Fruit fly (Drosophila melanogaster) whole organism, embryonic: ENCODE results near the gene Ugt35E1.

Experiments used
- Atf3 ChIP-seq: fragments of 200-800 bp; sonication (Bioruptor generic); optimal IDR thresholded peaks from 3 replicates; lab custom pipeline; 2016; ENCODE audit warnings: missing biosample characterization, missing genetic modification characterization
- CG10565 ChIP-seq: fragments of 200-800 bp; sonication (Bioruptor generic); optimal IDR thresholded peaks from 3 replicates; lab custom pipeline; 2016; ENCODE audit warnings: missing biosample characterization, mild to moderate bottlenecking, missing genetic modification characterization
- CG12219 ChIP-seq: fragments of 200-800 bp; sonication (Bioruptor generic); optimal IDR thresholded peaks from 3 replicates; lab custom pipeline; 2018; ENCODE audit warnings: missing biosample characterization, mild to moderate bottlenecking, missing genetic modification characterization
- CG15514 ChIP-seq: fragments of 200-800 bp; sonication (Bioruptor generic); optimal IDR thresholded peaks from 3 replicates; lab custom pipeline; 2017; ENCODE audit warnings: missing biosample characterization, missing genetic modification characterization, mild to moderate bottlenecking, moderate library complexity, missing genetic modification reagents
- CG17802 ChIP-seq: fragments of 200-800 bp; sonication (Bioruptor generic); optimal IDR thresholded peaks from 2 replicates; lab custom pipeline; 2018; ENCODE audit warnings: missing biosample characterization, mild to moderate bottlenecking, missing genetic modification characterization, moderate library complexity
- CG18262 ChIP-seq: fragments of 200-800 bp; optimal IDR thresholded peaks from 3 replicates; lab custom pipeline; 2019; ENCODE audit warnings: missing biosample characterization, mild to moderate bottlenecking, missing genetic modification characterization, moderate library complexity
- CG2120 ChIP-seq: fragments of 200-800 bp; sonication (Bioruptor generic); optimal IDR thresholded peaks from 3 replicates; lab custom pipeline; 2016; ENCODE audit warnings: missing biosample characterization, missing genetic modification characterization
- CG30403 ChIP-seq: fragments of 200-800 bp; sonication (Bioruptor generic); optimal IDR thresholded peaks from 3 replicates; lab custom pipeline; 2016; ENCODE audit warnings: missing biosample characterization, missing genetic modification characterization
- CG32532 ChIP-seq: fragments of 200-800 bp; sonication (Bioruptor generic); IDR thresholded peaks from 2 replicates; pipeline ENCODE4 v1.3.6; 2022; ENCODE audit warnings: missing biosample characterization, missing genetic modification characterization
- CG3847 ChIP-seq: fragments of 200-800 bp; sonication (Bioruptor generic); IDR thresholded peaks from 2 replicates; pipeline ENCODE4 v1.3.6; 2022; ENCODE audit warnings: missing biosample characterization, missing genetic modification characterization
- CG4360 ChIP-seq: fragments of 200-800 bp; sonication (Bioruptor generic); IDR thresholded peaks from 2 replicates; pipeline ENCODE4 v1.3.6; 2022; ENCODE audit warnings: missing biosample characterization, missing genetic modification characterization
- CG6654 ChIP-seq: fragments of 200-800 bp; sonication (Bioruptor generic); optimal IDR thresholded peaks from 2 replicates; lab custom pipeline; 2017; ENCODE audit warnings: missing biosample characterization, mild to moderate bottlenecking, missing genetic modification characterization
- CG6791 ChIP-seq: fragments of 200-800 bp; sonication (Bioruptor generic); IDR thresholded peaks from 3 replicates; pipeline ENCODE4 v1.3.6; 2022; ENCODE audit warnings: missing biosample characterization, missing genetic modification characterization; ENCODE audit not compliant: partially characterized antibody
- CG7928 ChIP-seq: fragments of 200-800 bp; sonication (Bioruptor generic); optimal IDR thresholded peaks from 2 replicates; lab custom pipeline; 2017; ENCODE audit warnings: missing biosample characterization, mild to moderate bottlenecking, missing genetic modification characterization
- CG7963 ChIP-seq: fragments of 200-800 bp; sonication (Bioruptor generic); IDR thresholded peaks from 3 replicates; pipeline ENCODE4 v1.3.6; 2022; ENCODE audit warnings: missing biosample characterization, missing genetic modification characterization; ENCODE audit not compliant: partially characterized antibody
- CrebB ChIP-seq: fragments of 200-800 bp; sonication (Bioruptor generic); optimal IDR thresholded peaks from 3 replicates; lab custom pipeline; 2018; ENCODE audit warnings: missing biosample characterization, mild to moderate bottlenecking, missing genetic modification characterization
- Deaf1 ChIP-seq: fragments of 200-800 bp; optimal IDR thresholded peaks from 3 replicates; lab custom pipeline; 2019; ENCODE audit warnings: missing biosample characterization, mild to moderate bottlenecking, missing genetic modification characterization, moderate library complexity
- Dip3 ChIP-seq: fragments of 200-800 bp; sonication (Bioruptor generic); optimal IDR thresholded peaks from 3 replicates; lab custom pipeline; 2016; ENCODE audit warnings: missing biosample characterization, missing genetic modification characterization
- Ets65A ChIP-seq: fragments of 200-800 bp; sonication (Bioruptor generic); peaks from one replicate; lab custom pipeline; 2016; ENCODE audit warnings: missing biosample characterization, missing genetic modification characterization
- Gug ChIP-seq: fragments of 200-800 bp; sonication (Bioruptor generic); IDR thresholded peaks from 4 replicates; pipeline ENCODE4 v1.3.6; 2022; ENCODE audit warnings: missing biosample characterization, missing genetic modification characterization
- H2.0 ChIP-seq: fragments of 200-800 bp; sonication (Bioruptor generic); IDR thresholded peaks from 2 replicates; pipeline ENCODE4 v1.3.6; 2022; ENCODE audit warnings: missing biosample characterization, missing genetic modification characterization
- HmgZ ChIP-seq: fragments of 200-800 bp; sonication (Bioruptor generic); optimal IDR thresholded peaks from 2 replicates; lab custom pipeline; 2018; ENCODE audit warnings: missing biosample characterization, mild to moderate bottlenecking, missing genetic modification characterization
- Jarid2 ChIP-seq: fragments of 200-800 bp; sonication (Bioruptor generic); optimal IDR thresholded peaks from 3 replicates; lab custom pipeline; 2017; ENCODE audit warnings: mild to moderate bottlenecking, missing biosample characterization, missing genetic modification reagents, missing genetic modification characterization
- NC2β ChIP-seq: fragments of 200-800 bp; sonication (Bioruptor generic); optimal IDR thresholded peaks from 2 replicates; lab custom pipeline; 2016; ENCODE audit warnings: missing biosample characterization, missing genetic modification characterization
- PHDP ChIP-seq: fragments of 200-800 bp; sonication (Bioruptor generic); optimal IDR thresholded peaks from 3 replicates; lab custom pipeline; 2018; ENCODE audit warnings: missing biosample characterization, mild to moderate bottlenecking, missing genetic modification characterization, moderate library complexity
- Side ChIP-seq: fragments of 200-800 bp; sonication (Bioruptor generic); optimal IDR thresholded peaks from 2 replicates; lab custom pipeline; 2016; ENCODE audit warnings: missing biosample characterization, missing genetic modification characterization
- Vsx1 ChIP-seq: fragments of 200-800 bp; sonication (Bioruptor generic); optimal IDR thresholded peaks from 2 replicates; lab custom pipeline; 2017; ENCODE audit warnings: missing biosample characterization, mild to moderate bottlenecking, missing genetic modification characterization, missing genetic modification reagents
- ac ChIP-seq: fragments of 200-800 bp; sonication (Bioruptor generic); optimal IDR thresholded peaks from 3 replicates; lab custom pipeline; 2017; ENCODE audit warnings: missing biosample characterization, mild to moderate bottlenecking, missing genetic modification characterization
- ap ChIP-seq: fragments of 200-800 bp; sonication (Bioruptor generic); IDR thresholded peaks from 2 replicates; pipeline ENCODE4 v1.3.6; 2022; ENCODE audit warnings: missing biosample characterization, missing genetic modification characterization
- caup ChIP-seq: fragments of 200-800 bp; sonication (Bioruptor generic); optimal IDR thresholded peaks from 3 replicates; lab custom pipeline; 2017; ENCODE audit warnings: missing biosample characterization, mild to moderate bottlenecking, missing genetic modification characterization, moderate library complexity; ENCODE audit not compliant: severe bottlenecking
- chn ChIP-seq: fragments of 200-800 bp; sonication (Bioruptor generic); optimal IDR thresholded peaks from 2 replicates; lab custom pipeline; 2016; ENCODE audit warnings: missing biosample characterization, missing genetic modification characterization
- corto ChIP-seq: fragments of 200-800 bp; sonication (Bioruptor generic); optimal IDR thresholded peaks from 2 replicates; lab custom pipeline; 2016; ENCODE audit warnings: missing biosample characterization, mild to moderate bottlenecking, missing genetic modification characterization, moderate library complexity
- croc ChIP-seq: fragments of 200-800 bp; sonication (Bioruptor generic); conservative IDR thresholded peaks from 3 replicates; pipeline ENCODE4 v1.3.6; 2022; ENCODE audit warnings: missing biosample characterization, missing genetic modification characterization
- dmrt99B ChIP-seq: fragments of 200-800 bp; sonication (Bioruptor generic); optimal IDR thresholded peaks from 2 replicates; lab custom pipeline; 2018; ENCODE audit warnings: missing biosample characterization, mild to moderate bottlenecking, missing genetic modification characterization, moderate library complexity
- fd102C ChIP-seq: fragments of 200-800 bp; sonication (Bioruptor generic); optimal IDR thresholded peaks from 2 replicates; lab custom pipeline; 2018; ENCODE audit warnings: missing biosample characterization, mild to moderate bottlenecking, missing genetic modification characterization, moderate library complexity
- lab ChIP-seq: fragments of 200-800 bp; sonication (Bioruptor generic); optimal IDR thresholded peaks from 3 replicates; lab custom pipeline; 2017; ENCODE audit warnings: missing biosample characterization, missing genetic modification characterization, mild to moderate bottlenecking, moderate library complexity, missing genetic modification reagents
- lola ChIP-seq, 3 experiments: fragments of >200 bp in 2 of 3; fragments of 200-800 bp in 1 of 3; sonication (Bioruptor generic) in 1 of 3; optimal IDR thresholded peaks; 2 replicates each; lab custom pipeline; 2017 to 2019; ENCODE audit warnings: missing biosample characterization in 3 of 3, missing genetic modification characterization in 3 of 3, mild to moderate bottlenecking in 1 of 3, moderate library complexity in 1 of 3
- mam ChIP-seq: fragments of 200-800 bp; sonication (Bioruptor generic); optimal IDR thresholded peaks from 3 replicates; lab custom pipeline; 2016; ENCODE audit warnings: missing biosample characterization, missing genetic modification characterization
- mld ChIP-seq: fragments of 200-800 bp; sonication (Bioruptor generic); IDR thresholded peaks from 3 replicates; pipeline ENCODE4 v1.3.6; 2022; ENCODE audit warnings: missing biosample characterization, missing genetic modification characterization; ENCODE audit not compliant: partially characterized antibody
- oc ChIP-seq: fragments of 200-800 bp; sonication (Bioruptor generic); optimal IDR thresholded peaks from 2 replicates; lab custom pipeline; 2018; ENCODE audit warnings: missing biosample characterization, mild to moderate bottlenecking, missing genetic modification characterization, moderate library complexity
- pum ChIP-seq: fragments of 200-800 bp; sonication (Bioruptor generic); optimal IDR thresholded peaks from 2 replicates; lab custom pipeline; 2016; ENCODE audit warnings: missing biosample characterization, missing genetic modification characterization
- rib ChIP-seq: fragments of 200-800 bp; sonication (Bioruptor generic); IDR thresholded peaks from 2 replicates; pipeline ENCODE4 v1.3.6; 2022; ENCODE audit warnings: missing biosample characterization, missing genetic modification characterization
- scrt ChIP-seq: fragments of 200-800 bp; sonication (Bioruptor generic); optimal IDR thresholded peaks from 2 replicates; lab custom pipeline; 2018; ENCODE audit warnings: missing biosample characterization, mild to moderate bottlenecking, missing genetic modification characterization, moderate library complexity
- shn ChIP-seq: fragments of 200-800 bp; sonication (Bioruptor generic); optimal IDR thresholded peaks from 3 replicates; lab custom pipeline; 2016; ENCODE audit warnings: missing biosample characterization, missing genetic modification characterization
- so ChIP-seq: fragments of 200-800 bp; sonication (Bioruptor generic); IDR thresholded peaks from 3 replicates; pipeline ENCODE4 v1.3.6; 2022; ENCODE audit warnings: missing biosample characterization, missing genetic modification characterization
- vvl ChIP-seq: fragments of 200-800 bp; sonication (Bioruptor generic); IDR thresholded peaks from 2 replicates; pipeline ENCODE4 v1.3.6; 2022; ENCODE audit warnings: missing biosample characterization, missing genetic modification characterization
- wdn ChIP-seq: fragments of 200-800 bp; sonication (Bioruptor generic); IDR thresholded peaks from 2 replicates; pipeline ENCODE4 v1.3.6; 2022; ENCODE audit warnings: missing biosample characterization, missing genetic modification characterization
- zen2 ChIP-seq: fragments of 200-800 bp; sonication (Bioruptor generic); IDR thresholded peaks from 3 replicates; pipeline ENCODE4 v1.3.6; 2022; ENCODE audit warnings: missing biosample characterization, missing genetic modification characterization; ENCODE audit not compliant: partially characterized antibody

The Ugt35E1 gene

dm6 chr3R:11211291-11212061 lies 45.6 kb upstream of the Ugt35E1 start (continued):
- TF ChIP-seq Vsx1 = peak; percentile 42
- TF ChIP-seq corto (GFP tag; lab: Kevin White, UChicago) = no peak
- peak; percentile 57 for TF ChIP-seq chn (GFP tag; lab: Kevin White, UChicago)
- TF ChIP-seq so (GFP tag; lab: Robert Waterston, UW) = peak; percentile 64; the same call in 1 of the 3 replicates
- peak; percentile 61 for TF ChIP-seq CG18262
- no peak for TF ChIP-seq oc (tag; lab: Kevin White, UChicago)
- peak; percentile 56 for TF ChIP-seq caup
- no peak for TF ChIP-seq CG7928
- peak; percentile 56 for TF ChIP-seq CG3847 (GFP tag; lab: Robert Waterston, UW)
- peak; percentile 90 for TF ChIP-seq CG32532 (GFP tag; lab: Robert Waterston, UW)
- no peak for TF ChIP-seq CrebB (tag; lab: Kevin White, UChicago)
- peak; percentile 88 for TF ChIP-seq CG30403
- no peak for TF ChIP-seq ac (GFP tag; lab: Kevin White, UChicago)
- peak; percentile 38 for TF ChIP-seq CG17802
- TF ChIP-seq Ets65A (GFP tag; lab: Kevin White, UChicago) = peak; percentile 98
- TF ChIP-seq CG10565 = no peak
- peak; percentile 57 for TF ChIP-seq wdn (GFP tag; lab: Robert Waterston, UW)
- peak; percentile 64 for TF ChIP-seq H2.0 (GFP tag; lab: Robert Waterston, UW)
- TF ChIP-seq CG12219 = peak; percentile 43
- TF ChIP-seq PHDP = peak; percentile 61
- TF ChIP-seq lab (GFP tag; lab: Kevin White, UChicago) = peak; percentile 80
- TF ChIP-seq CG4360 (GFP tag; lab: Robert Waterston, UW) = peak; percentile 73
- peak; percentile 17; the same call in 1 of the 3 replicates for TF ChIP-seq croc
- peak; percentile 74 for TF ChIP-seq dmrt99B (tag; lab: Kevin White, UChicago)
- TF ChIP-seq NC2β (GFP tag; lab: Kevin White, UChicago) = peak; percentile 48
- peak; percentile 87 for TF ChIP-seq Gug
- TF ChIP-seq mam (GFP tag; lab: Kevin White, UChicago) = peak; percentile 87
- peak; percentile 90 for TF ChIP-seq CG2120 (GFP tag; lab: Kevin White, UChicago)
- TF ChIP-seq lola (GFP tag; optimal IDR thresholded peaks at IDR 0.05; lab: Kevin White, UChicago) = peak in 1 of 3 experiments; percentile 49
- no peak for TF ChIP-seq CG7963
- TF ChIP-seq Jarid2 (GFP tag; lab: Kevin White, UChicago) = no peak
- peak; percentile 11 for TF ChIP-seq fd102C (GFP tag; lab: Kevin White, UChicago)
- peak; percentile 39; the same call in 1 of the 2 replicates for TF ChIP-seq ap (GFP tag; lab: Robert Waterston, UW)
- TF ChIP-seq vvl (GFP tag; lab: Robert Waterston, UW) = peak; percentile 81
- peak; percentile 19 for TF ChIP-seq CG6654
- peak; percentile 65; the same call in 1 of the 2 replicates for TF ChIP-seq rib (GFP tag; lab: Robert Waterston, UW)
- TF ChIP-seq Dip3 (GFP tag; lab: Kevin White, UChicago) = peak; percentile 65
- TF ChIP-seq scrt (GFP tag; lab: Kevin White, UChicago) = peak; percentile 99
- peak; percentile 33 for TF ChIP-seq Atf3 (GFP tag; lab: Kevin White, UChicago)
- TF ChIP-seq CG15514 (GFP tag; lab: Kevin White, UChicago) = peak; percentile 63
- peak; percentile 61 for TF ChIP-seq shn (GFP tag; lab: Kevin White, UChicago)
- TF ChIP-seq zen2 (GFP tag; lab: Robert Waterston, UW) = no peak
- TF ChIP-seq pum (GFP tag; lab: Kevin White, UChicago) = peak; percentile 67
- peak; percentile 63 for TF ChIP-seq HmgZ (tag; lab: Kevin White, UChicago)
- TF ChIP-seq CG6791 (GFP tag; lab: Robert Waterston, UW) = 0 out of 3 replicates have a peak, but pooled peaks have one; percentile 41
- TF ChIP-seq Deaf1 = peak; percentile 35
- TF ChIP-seq Side (GFP tag; lab: Kevin White, UChicago) = peak; percentile 53
- TF ChIP-seq mld (GFP tag; lab: Robert Waterston, UW) = no peak
